Fruit fly (Drosophila melanogaster): ENCODE measurements around the gene Nplp4.

Nplp4 gene

DNA sequence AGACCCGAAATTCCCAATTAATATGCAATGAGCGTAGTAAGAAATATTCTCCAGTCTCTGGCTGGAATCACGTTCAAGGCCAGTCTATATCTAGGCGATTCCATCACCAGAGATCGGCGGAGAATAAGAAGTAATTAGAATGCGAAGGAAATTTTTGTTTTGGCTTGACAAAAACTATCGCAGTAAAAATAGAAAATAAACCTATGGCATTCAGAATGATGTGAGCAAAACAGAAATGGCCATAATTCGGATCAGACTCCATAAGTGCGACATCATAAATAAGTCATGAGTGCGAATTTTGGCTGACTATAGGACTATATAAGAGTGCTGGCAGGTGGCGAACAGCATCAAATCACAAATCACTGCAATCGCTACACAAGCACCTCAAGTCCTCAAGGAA, at the start of gene Nplp4:
Nplp4 (plus strand) TSS at position 301 of the 400 bp plus-strand sequence.
- TF ChIP-seq cas (GFP tag; IDR thresholded peaks at IDR 0.05) (no peak), CG7556 (GFP tag; optimal IDR thresholded peaks at IDR 0.05) (no peak), BEAF-32 (GFP tag; optimal IDR thresholded peaks at IDR 0.05) (no peak), Optix (GFP tag; IDR thresholded peaks at IDR 0.05) (no peak), knrl (GFP tag; IDR thresholded peaks at IDR 0.05; ENCODE audit: partially characterized antibody) (no peak), CG31224 (GFP tag; IDR thresholded peaks at IDR 0.05) (no peak), NK7.1 (GFP tag; optimal IDR thresholded peaks at IDR 0.05) (no peak), CG3281 (GFP tag; optimal IDR thresholded peaks at IDR 0.05) (no peak), CG16863 (GFP tag; optimal IDR thresholded peaks at IDR 0.05) (no peak), CG10654 (GFP tag; optimal IDR thresholded peaks at IDR 0.05) (no peak), lov (optimal IDR thresholded peaks at IDR 0.05) (no peak), lov (GFP tag; IDR thresholded peaks at IDR 0.05) (no peak), BtbVII (GFP tag; optimal IDR thresholded peaks at IDR 0.05) (no peak), Poxn (GFP tag; IDR thresholded peaks at IDR 0.05) (no peak), phol (tag; optimal IDR thresholded peaks at IDR 0.05) (no peak), Gsc (GFP tag; IDR thresholded peaks at IDR 0.05) (no peak), CG13775 (GFP tag; optimal IDR thresholded peaks at IDR 0.05) (no peak), mld (GFP tag; IDR thresholded peaks at IDR 0.05; ENCODE audit: partially characterized antibody) (no peak), ci (GFP tag; IDR thresholded peaks at IDR 0.05) (no peak), CG6689 (GFP tag; IDR thresholded peaks at IDR 0.05) (no peak)

DNA sequence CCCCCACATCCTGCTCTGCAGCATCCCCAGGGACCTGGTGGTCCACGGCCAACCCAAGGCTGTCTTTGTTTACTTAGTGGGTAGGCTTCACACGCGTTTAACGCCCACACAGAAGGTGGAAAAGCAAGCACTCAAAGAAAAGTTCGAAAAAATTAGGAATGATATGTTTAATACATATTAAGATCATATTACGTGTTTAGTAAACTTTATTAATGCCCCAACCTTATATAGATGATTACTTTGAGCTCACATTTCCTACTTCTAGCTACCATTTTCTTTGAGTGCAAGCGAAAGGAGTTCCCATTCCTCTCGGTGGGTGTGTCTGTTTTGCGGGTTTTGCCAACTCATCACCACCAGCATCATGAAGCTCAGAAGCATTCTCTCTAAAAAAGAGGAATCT, 48.8 kb upstream of the Nplp4 start:
- TF ChIP-seq Sox100B (GFP tag; optimal IDR thresholded peaks at IDR 0.05) (no peak), pnt (GFP tag; optimal IDR thresholded peaks at IDR 0.05) (no peak), ssp (GFP tag; IDR thresholded peaks at IDR 0.05) (no peak), lab (GFP tag; optimal IDR thresholded peaks at IDR 0.05) (peak; percentile 24), tgo (GFP tag; IDR thresholded peaks at IDR 0.05) (peak; percentile 52; the same call in 1 of the 3 replicates), vfl (GFP tag; optimal IDR thresholded peaks at IDR 0.05) (no peak), CG8924 (tag; optimal IDR thresholded peaks at IDR 0.05) (peak; percentile 16), gt (GFP tag; IDR thresholded peaks at IDR 0.05) (no peak), CG2875 (GFP tag; optimal IDR thresholded peaks at IDR 0.05) (no peak), CG3995 (GFP tag; optimal IDR thresholded peaks at IDR 0.05) (no peak), zfh1 (GFP tag; IDR thresholded peaks at IDR 0.05) (peak; percentile 59; the same call in 2 of the 3 replicates), ham (GFP tag; IDR thresholded peaks at IDR 0.05) (no peak), CG9932 (GFP tag; IDR thresholded peaks at IDR 0.05) (no peak), CG1024 (GFP tag; IDR thresholded peaks at IDR 0.05) (no peak), slbo (GFP tag; IDR thresholded peaks at IDR 0.05) (peak; percentile 27; the same call in 1 of the 2 replicates), jing (GFP tag; optimal IDR thresholded peaks at IDR 0.05) (no peak), CG7357 (GFP tag; IDR thresholded peaks at IDR 0.05) (no peak), CG30020 (tag; optimal IDR thresholded peaks at IDR 0.05) (no peak), HLH3B (GFP tag; IDR thresholded peaks at IDR 0.05) (0 out of 2 replicates have a peak, but pooled peaks have one; percentile 10), CG33213 (GFP tag; optimal IDR thresholded peaks at IDR 0.05) (no peak), pho (GFP tag; optimal IDR thresholded peaks at IDR 0.05) (no peak), Hmr (GFP tag; optimal IDR thresholded peaks at IDR 0.05) (peak; percentile 22), Oaz (GFP tag; IDR thresholded peaks at IDR 0.05) (peak; percentile 34; the same call in 1 of the 2 replicates), sisA (GFP tag; IDR thresholded peaks at IDR 0.05) (peak; percentile 38), ap (GFP tag; IDR thresholded peaks at IDR 0.05) (no peak), ash1 (GFP tag; optimal IDR thresholded peaks at IDR 0.05) (no peak), Xrp1 (GFP tag; IDR thresholded peaks at IDR 0.05) (peak; percentile 36; the same call in 1 of the 2 replicates), gfzf (GFP tag; optimal IDR thresholded peaks at IDR 0.05) (no peak), dmrt99B (tag; optimal IDR thresholded peaks at IDR 0.05) (peak; percentile 27), CG13894 (tag; optimal IDR thresholded peaks at IDR 0.05) (no peak), crc (GFP tag; optimal IDR thresholded peaks at IDR 0.05) (no peak), vnd (GFP tag; IDR thresholded peaks at IDR 0.05; ENCODE audit: partially characterized antibody) (no peak), CG12071 (GFP tag; optimal IDR thresholded peaks at IDR 0.05) (no peak)

Data from whole organism, embryonic.